Worm (Caenorhabditis elegans) whole organism, mixed stage, embryonic: ENCODE measurements around the gene vmo-1.

Experiments used
- bed-3 ChIP-seq: fragments of 200-800 bp; sonication (Bioruptor generic); optimal IDR thresholded peaks from 3 replicates; lab custom pipeline; 2018; ENCODE audit warnings: mild to moderate bottlenecking, missing genetic modification characterization, moderate library complexity, missing compliant biosample characterization
- ceh-39 ChIP-seq: fragments of 150-350 bp; optimal IDR thresholded peaks from 2 replicates; lab custom pipeline; 2014; ENCODE audit warnings: missing biosample characterization, missing genetic modification characterization
- ceh-43 ChIP-seq: fragments of 200-800 bp; sonication (Bioruptor generic); optimal IDR thresholded peaks from 2 replicates; lab custom pipeline; 2018; ENCODE audit warnings: mild to moderate bottlenecking, missing genetic modification characterization, moderate library complexity, missing compliant biosample characterization
- ceh-83 ChIP-seq: fragments of 200-800 bp; sonication (Bioruptor generic); optimal IDR thresholded peaks from 2 replicates; lab custom pipeline; 2018; ENCODE audit warnings: mild to moderate bottlenecking, missing genetic modification characterization, missing compliant biosample characterization
- ces-1 ChIP-seq: fragments of 150-350 bp; optimal IDR thresholded peaks from 2 replicates; lab custom pipeline; 2014; ENCODE audit warnings: missing biosample characterization, missing genetic modification reagents, missing genetic modification characterization
- cnd-1 ChIP-seq: fragments of 200-800 bp; sonication (Bioruptor generic); optimal IDR thresholded peaks from 2 replicates; lab custom pipeline; 2018; ENCODE audit warnings: mild to moderate bottlenecking, missing genetic modification characterization, missing compliant biosample characterization
- drap-1 ChIP-seq: fragments of 200-800 bp; sonication (Bioruptor generic); optimal IDR thresholded peaks from 3 replicates; lab custom pipeline; 2018; ENCODE audit warnings: mild to moderate bottlenecking, missing genetic modification characterization, missing compliant biosample characterization
- elt-3 ChIP-seq: fragments of 150-350 bp; optimal IDR thresholded peaks from 2 replicates; lab custom pipeline; 2014; ENCODE audit warnings: missing biosample characterization, missing genetic modification characterization
- flh-1 ChIP-seq: fragments of 200-800 bp; sonication (Bioruptor generic); optimal IDR thresholded peaks from 2 replicates; lab custom pipeline; 2018; ENCODE audit warnings: mild to moderate bottlenecking, missing genetic modification characterization, moderate library complexity, missing compliant biosample characterization
- ham-2 ChIP-seq: fragments of 200-800 bp; sonication (Bioruptor generic); optimal IDR thresholded peaks from 2 replicates; lab custom pipeline; 2018; ENCODE audit warnings: mild to moderate bottlenecking, missing genetic modification characterization, missing compliant biosample characterization
- hlh-1 ChIP-seq: fragments of 150-350 bp; optimal IDR thresholded peaks from 2 replicates; lab custom pipeline; 2014; ENCODE audit warnings: missing biosample characterization, missing genetic modification reagents, missing genetic modification characterization
- lin-13 ChIP-seq: fragments of 150-350 bp; optimal IDR thresholded peaks from 2 replicates; lab custom pipeline; 2014; ENCODE audit warnings: missing biosample characterization, missing genetic modification characterization
- mab-5 ChIP-seq: fragments of 150-350 bp; optimal IDR thresholded peaks from 2 replicates; lab custom pipeline; 2014; ENCODE audit warnings: missing biosample characterization, missing genetic modification characterization
- mep-1 ChIP-seq: fragments of 150-350 bp; optimal IDR thresholded peaks from 2 replicates; lab custom pipeline; 2017; ENCODE audit warnings: missing biosample characterization, missing genetic modification reagents, missing genetic modification characterization, inconsistent platforms
- mls-2 ChIP-seq: sonication (generic microtip); optimal IDR thresholded peaks from 2 replicates; lab custom pipeline; 2016; ENCODE audit warnings: mild to moderate bottlenecking, missing genetic modification characterization, moderate library complexity, missing compliant biosample characterization
- nhr-12 ChIP-seq: fragments of 150-350 bp; optimal IDR thresholded peaks from 2 replicates; lab custom pipeline; 2014; ENCODE audit warnings: missing biosample characterization, missing genetic modification characterization
- nhr-2 ChIP-seq: fragments of 150-350 bp; optimal IDR thresholded peaks from 2 replicates; lab custom pipeline; 2014; ENCODE audit warnings: missing biosample characterization, missing genetic modification characterization
- nhr-237 ChIP-seq: fragments of 150-350 bp; optimal IDR thresholded peaks from 2 replicates; lab custom pipeline; 2014; ENCODE audit warnings: missing biosample characterization, missing genetic modification characterization
- nhr-28 ChIP-seq: fragments of 150-350 bp; optimal IDR thresholded peaks from 2 replicates; lab custom pipeline; 2014; ENCODE audit warnings: missing biosample characterization, missing genetic modification characterization
- nhr-76 ChIP-seq: sonication (generic microtip); optimal IDR thresholded peaks from 2 replicates; lab custom pipeline; 2017; ENCODE audit warnings: missing biosample characterization, missing genetic modification characterization
- pha-4 ChIP-seq: fragments of 150-350 bp; optimal IDR thresholded peaks from 2 replicates; lab custom pipeline; 2018; ENCODE audit warnings: missing biosample characterization, missing genetic modification reagents, missing genetic modification characterization
- sem-2 ChIP-seq: fragments of 200-800 bp; sonication (Bioruptor generic); optimal IDR thresholded peaks from 2 replicates; lab custom pipeline; 2018; ENCODE audit warnings: mild to moderate bottlenecking, missing genetic modification characterization, missing compliant biosample characterization
- sptf-1 ChIP-seq: sonication (generic microtip); optimal IDR thresholded peaks from 2 replicates; lab custom pipeline; 2017; ENCODE audit warnings: mild to moderate bottlenecking, missing genetic modification characterization, moderate library complexity, missing compliant biosample characterization
- tbx-8 ChIP-seq: fragments of 200-800 bp; sonication (Bioruptor generic); optimal IDR thresholded peaks from 2 replicates; lab custom pipeline; 2018; ENCODE audit warnings: mild to moderate bottlenecking, missing genetic modification characterization, moderate library complexity, missing compliant biosample characterization
- unc-120 ChIP-seq: sonication (generic microtip); optimal IDR thresholded peaks from 2 replicates; lab custom pipeline; 2017; ENCODE audit warnings: missing genetic modification characterization, missing compliant biosample characterization; ENCODE audit not compliant: poor library complexity, severe bottlenecking
- unc-39 ChIP-seq: fragments of 150-350 bp; optimal IDR thresholded peaks from 2 replicates; lab custom pipeline; 2014; ENCODE audit warnings: missing biosample characterization, missing genetic modification characterization
- unc-62 ChIP-seq: fragments of 150-350 bp; optimal IDR thresholded peaks from 2 replicates; lab custom pipeline; 2014; ENCODE audit warnings: missing biosample characterization, missing genetic modification reagents, missing genetic modification characterization
- zip-8 ChIP-seq: fragments of 150-350 bp; optimal IDR thresholded peaks from 2 replicates; lab custom pipeline; 2014; ENCODE audit warnings: missing biosample characterization, missing genetic modification characterization
- ztf-11 ChIP-seq: fragments of 150-350 bp; optimal IDR thresholded peaks from 2 replicates; lab custom pipeline; 2014; ENCODE audit warnings: missing biosample characterization, missing genetic modification characterization

The vmo-1 gene

DNA sequence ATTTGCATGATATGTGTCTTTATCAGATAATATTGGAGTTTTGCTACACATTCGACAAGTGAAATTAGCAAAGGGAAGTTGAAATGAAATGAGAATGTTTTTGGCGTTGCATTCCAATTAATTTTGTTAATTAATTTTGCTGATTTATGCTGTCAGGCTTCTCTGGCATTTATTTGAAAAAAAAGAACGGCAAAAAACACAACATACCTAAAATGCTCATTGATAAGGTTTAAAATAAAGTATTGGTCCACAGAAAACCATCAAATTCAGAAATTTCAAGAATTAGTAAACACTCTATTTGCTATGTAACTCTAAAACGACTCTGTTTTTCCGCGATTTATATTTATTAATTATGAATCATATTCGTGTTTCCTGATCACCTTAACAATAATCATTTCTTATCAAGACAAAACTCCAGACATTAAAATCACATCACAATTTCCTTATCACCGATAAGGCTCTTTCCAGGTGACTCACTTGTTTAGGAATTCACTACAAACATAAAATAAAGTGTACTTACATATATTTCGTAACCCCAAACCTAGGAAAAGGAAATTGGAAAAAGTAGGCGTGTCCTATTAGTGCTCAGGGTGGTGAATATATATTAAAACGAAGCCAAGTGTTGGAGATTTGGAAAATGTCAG, 26.9 kb downstream of the vmo-1 start, which contains the start of the genes srh-166 and Y38H6C.24:
Gene srh-166, minus strand, starts transcription at position 51 of the 644 bp plus-strand sequence.
Gene Y38H6C.24, plus strand, starts transcription at position 620 of the 644 bp plus-strand sequence.
- TF ChIP-seq bed-3 (GFP tag; lab: Kevin White, UChicago) (no peak), unc-62 (GFP tag; lab: Kevin White, UChicago) (no peak), zip-8 (tag; lab: Kevin White, UChicago) (no peak), ham-2 (GFP tag; lab: Kevin White, UChicago) (no peak), ztf-11 (tag; lab: Kevin White, UChicago) (no peak), mep-1 (tag; lab: Kevin White, UChicago) (no peak), elt-3 (tag; lab: Kevin White, UChicago) (no peak), mls-2 (tag; lab: Kevin White, UChicago) (no peak), flh-1 (GFP tag; lab: Kevin White, UChicago) (no peak), nhr-12 (tag; lab: Kevin White, UChicago) (no peak), drap-1 (GFP tag; lab: Kevin White, UChicago) (no peak), tbx-8 (GFP tag; lab: Kevin White, UChicago) (no peak), nhr-28 (tag; lab: Kevin White, UChicago) (no peak), nhr-237 (no peak), nhr-2 (tag; lab: Kevin White, UChicago) (no peak), sptf-1 (tag; lab: Kevin White, UChicago) (no peak)

DNA sequence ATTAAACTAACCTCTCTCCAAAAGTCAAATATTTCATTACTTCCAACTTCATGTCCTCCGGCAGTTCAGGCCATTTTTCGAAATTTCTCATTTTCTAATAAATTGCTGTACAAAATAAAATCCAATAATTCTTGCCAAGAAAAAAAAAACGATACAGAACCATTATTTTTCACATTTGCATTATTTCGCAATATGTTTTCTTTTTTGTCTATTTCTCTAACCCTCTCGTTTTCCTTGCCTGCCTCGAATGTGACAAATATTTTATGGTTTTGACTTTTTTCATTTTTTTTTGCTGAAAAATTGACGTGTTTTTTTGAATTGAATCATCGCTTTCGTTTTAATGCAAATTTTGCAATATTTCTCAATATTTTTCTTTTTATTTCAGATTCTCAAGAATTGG, 30.7 kb downstream of the vmo-1 start, which contains the start of the genes Y38H6C.9 and fbxa-150:
Gene Y38H6C.9, minus strand, starts transcription at position 52 of the 400 bp plus-strand sequence.
Gene fbxa-150, plus strand, starts transcription at position 380 of the 400 bp plus-strand sequence.
- TF ChIP-seq ceh-83 (GFP tag; lab: Kevin White, UChicago): no peak
- TF ChIP-seq tbx-8 (GFP tag; lab: Kevin White, UChicago): no peak
- no peak for TF ChIP-seq unc-39 (tag; lab: Kevin White, UChicago)
- no peak for TF ChIP-seq mab-5 (tag; lab: Kevin White, UChicago)
- TF ChIP-seq ham-2 (GFP tag; lab: Kevin White, UChicago): no peak
- no peak for TF ChIP-seq lin-13 (tag; lab: Kevin White, UChicago)
- TF ChIP-seq mep-1 (tag; lab: Kevin White, UChicago): no peak
- TF ChIP-seq hlh-1: no peak
- TF ChIP-seq ces-1: no peak
- no peak for TF ChIP-seq unc-120
- TF ChIP-seq unc-62 (GFP tag; lab: Kevin White, UChicago): no peak
- TF ChIP-seq ceh-43 (GFP tag; lab: Kevin White, UChicago): no peak
- no peak for TF ChIP-seq cnd-1 (tag; lab: Kevin White, UChicago)
- no peak for TF ChIP-seq ceh-39 (tag; lab: Kevin White, UChicago)
- TF ChIP-seq mls-2 (tag; lab: Kevin White, UChicago): no peak

DNA sequence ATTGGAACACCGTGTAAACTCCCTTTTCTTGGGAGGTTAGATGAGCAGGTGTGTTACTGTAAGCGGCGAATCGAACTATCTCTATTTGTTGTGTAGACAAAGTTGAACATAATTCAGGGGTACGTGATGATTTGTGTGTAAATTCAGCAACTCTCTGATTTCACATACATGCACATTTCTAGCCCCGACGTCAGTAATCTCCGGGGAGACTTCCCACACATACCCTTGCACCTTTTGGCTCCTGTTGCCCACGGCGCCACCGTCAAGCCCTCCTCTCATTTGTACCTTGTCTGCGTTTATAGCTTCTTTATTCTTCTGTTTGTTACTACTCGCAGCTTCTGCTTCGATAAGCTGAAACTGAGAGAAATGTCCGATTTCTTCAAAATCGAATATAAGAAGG, 33.9 kb downstream of the vmo-1 start, which contains the start of gene Y38H6C.25:
Gene Y38H6C.25, plus strand, starts transcription at position 301 of the 400 bp plus-strand sequence.
- TF ChIP-seq unc-120 (no peak), nhr-237 (no peak), flh-1 (GFP tag; lab: Kevin White, UChicago) (no peak), ces-1 (no peak), zip-8 (tag; lab: Kevin White, UChicago) (no peak), ceh-83 (GFP tag; lab: Kevin White, UChicago) (no peak)

DNA sequence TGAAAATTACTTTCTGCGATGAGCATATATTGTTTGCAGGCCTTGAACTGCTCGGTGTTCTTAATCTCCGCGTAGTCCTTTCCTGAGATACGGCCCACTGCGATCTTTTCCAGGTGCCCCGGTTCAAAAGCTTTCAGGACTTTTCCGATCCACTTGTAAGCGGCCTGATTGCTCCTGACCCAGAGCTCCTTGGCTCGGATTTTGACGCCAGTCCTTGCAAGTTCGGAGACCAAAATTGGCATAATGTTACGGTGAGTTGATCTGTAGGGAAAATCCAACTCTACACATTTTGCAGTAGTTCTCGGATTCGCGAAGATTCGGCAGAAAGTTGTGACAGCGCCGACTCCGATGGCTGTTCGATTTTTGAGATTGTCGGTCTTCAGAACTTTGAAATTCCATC, 35.9 kb downstream of the vmo-1 start:
- TF ChIP-seq elt-3 (tag; lab: Kevin White, UChicago) (no peak), ceh-39 (tag; lab: Kevin White, UChicago) (no peak), unc-120 (no peak), cnd-1 (tag; lab: Kevin White, UChicago) (no peak), sem-2 (GFP tag; lab: Kevin White, UChicago) (no peak), pha-4 (tag; lab: Kevin White, UChicago) (no peak), nhr-76 (no peak), mep-1 (tag; lab: Kevin White, UChicago) (no peak), ceh-43 (GFP tag; lab: Kevin White, UChicago) (no peak), mls-2 (tag; lab: Kevin White, UChicago) (no peak)

DNA sequence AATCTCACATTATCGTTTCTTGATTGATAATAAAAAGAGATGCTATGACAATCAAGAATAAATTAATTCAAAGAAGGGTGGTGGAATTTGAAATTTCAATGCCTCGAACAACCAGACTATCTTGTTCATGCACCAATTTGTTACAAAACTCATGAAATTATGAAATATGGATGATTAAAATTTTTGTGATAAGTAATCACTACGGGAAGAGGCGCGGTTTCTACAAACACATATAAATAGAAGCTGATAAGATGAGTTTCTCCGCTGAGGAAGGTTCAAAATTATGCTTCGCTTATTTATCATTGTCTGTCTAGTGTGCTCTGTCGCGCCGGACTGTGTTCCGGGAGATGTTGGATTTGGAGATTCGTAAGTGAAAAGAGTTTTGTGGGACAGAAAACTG, 38.4 kb downstream of the vmo-1 start:
- no peak for TF ChIP-seq flh-1 (GFP tag; lab: Kevin White, UChicago)
- no peak for TF ChIP-seq mls-2 (tag; lab: Kevin White, UChicago)
- no peak for TF ChIP-seq tbx-8 (GFP tag; lab: Kevin White, UChicago)
- no peak for TF ChIP-seq elt-3 (tag; lab: Kevin White, UChicago)
- TF ChIP-seq unc-120: no peak
- no peak for TF ChIP-seq sptf-1 (tag; lab: Kevin White, UChicago)
- TF ChIP-seq nhr-237: no peak
- no peak for TF ChIP-seq mep-1 (tag; lab: Kevin White, UChicago)
- no peak for TF ChIP-seq ceh-43 (GFP tag; lab: Kevin White, UChicago)
